Fruit fly (Drosophila melanogaster): Measurements from ENCODE around the gene Ncoa6.
A peak's percentile ranks its signal among the peaks of the same experiment; 100 is the strongest.

- TF ChIP-seq fkh (GFP tag; optimal IDR thresholded peaks at IDR 0.05) (peak; percentile 67), Smox (GFP tag; optimal IDR thresholded peaks at IDR 0.05) (no peak), pdm3 (GFP tag; optimal IDR thresholded peaks at IDR 0.05) (no peak), Hr4 (GFP tag; optimal IDR thresholded peaks at IDR 0.05) (no peak), CG6163 (GFP tag; IDR thresholded peaks at IDR 0.05) (peak; percentile 60), CG15336 (GFP tag; IDR thresholded peaks at IDR 0.05) (no peak), vri (GFP tag; optimal IDR thresholded peaks at IDR 0.05) (peak; percentile 88), CG6854 (GFP tag; optimal IDR thresholded peaks at IDR 0.05) (no peak), CG10669 (GFP tag; optimal IDR thresholded peaks at IDR 0.05) (no peak), Sox15 (GFP tag; optimal IDR thresholded peaks at IDR 0.05) (peak; percentile 22), OdsH (GFP tag; optimal IDR thresholded peaks at IDR 0.05) (no peak), CG3032 (tag; optimal IDR thresholded peaks at IDR 0.05) (peak; percentile 31)
Observed at dm6 chr2L:5278309-5279130, 48.0 kb downstream of the Ncoa6 start, which contains the start of the genes Nin and Bub1.
